Fruit fly (Drosophila melanogaster) Kc167 (cell line): ENCODE results near the gene CG14712.

Source experiments
- Myc ChIP-seq: fragments of >200 bp; optimal IDR thresholded peaks from 2 replicates; lab custom pipeline; 2017; ENCODE audit warnings: missing external identifiers
- h ChIP-seq: fragments of >200 bp; optimal IDR thresholded peaks from 3 replicates; lab custom pipeline; 2018; ENCODE audit warnings: missing external identifiers
- insv ChIP-seq: fragments of >200 bp; optimal IDR thresholded peaks from 3 replicates; lab custom pipeline; 2018; ENCODE audit warnings: missing external identifiers
- psq ChIP-seq: fragments of >200 bp; optimal IDR thresholded peaks from 2 replicates; lab custom pipeline; 2017; ENCODE audit warnings: missing external identifiers

DNA sequence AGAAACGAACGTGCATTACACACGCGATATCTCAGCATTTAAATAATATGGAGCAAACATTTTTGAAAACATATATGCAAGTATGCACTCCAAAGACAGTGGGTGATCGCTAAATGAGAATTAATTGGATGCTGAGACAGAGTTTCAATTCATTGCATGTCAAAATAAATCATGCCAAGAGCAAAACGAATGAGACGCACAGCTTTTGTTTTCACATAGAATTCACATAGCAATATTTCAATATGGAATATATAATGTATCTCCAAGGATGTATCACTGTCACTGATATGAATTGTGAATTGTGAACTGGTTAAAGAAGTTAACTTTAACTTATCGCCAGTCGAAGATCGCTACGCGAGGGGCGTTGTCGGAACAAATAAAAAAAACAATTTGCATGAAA is 14.1 kb upstream of the CG14712 start:
- TF ChIP-seq insv (lab: Kevin White, UChicago) = no peak
- no peak for TF ChIP-seq psq
- no peak for TF ChIP-seq h (lab: Kevin White, UChicago)
- no peak for TF ChIP-seq Myc (lab: Kevin White, UChicago)
